Fruit fly (Drosophila melanogaster): ENCODE measurements around the gene beta4GalT7.

Gene beta4GalT7

dm6 chr3R:25024895-25025557 lies 2.0 kb downstream of the beta4GalT7 start, which contains the start of the genes EMC6 and Hr96:
Gene EMC6 (minus strand): TSS chr3R:25025017.
Gene Hr96 (plus strand): TSS chr3R:25025235.
- TF ChIP-seq CTCF (optimal IDR thresholded peaks at IDR 0.05) (no peak), CG8478 (optimal IDR thresholded peaks at IDR 0.05) (no peak)

- TF ChIP-seq CTCF (optimal IDR thresholded peaks at IDR 0.05), result no peak
- TF ChIP-seq CG8478 (optimal IDR thresholded peaks at IDR 0.05), result no peak
These were observed 4.5 kb downstream of the beta4GalT7 start for dm6 chr3R:25027281-25028219.

dm6 chr3R:25032686-25033085 lies 9.6 kb downstream of the beta4GalT7 start:
- TF ChIP-seq CTCF (optimal IDR thresholded peaks at IDR 0.05), result no peak
- no peak for TF ChIP-seq CG8478 (optimal IDR thresholded peaks at IDR 0.05)

dm6 chr3R:25033142-25033586 lies 10.1 kb downstream of the beta4GalT7 start, which contains the start of gene Smg6:
Gene Smg6 (minus strand): TSS chr3R:25033465.
- TF ChIP-seq CG8478 (optimal IDR thresholded peaks at IDR 0.05), result no peak
- TF ChIP-seq CTCF (optimal IDR thresholded peaks at IDR 0.05), result peak in 1 of 2 experiments; percentile 18

dm6 chr3R:25036644-25037043 lies 13.6 kb downstream of the beta4GalT7 start, which contains the start of gene CG31115:
Gene CG31115 (plus strand): TSS chr3R:25036944.
- TF ChIP-seq CG8478 (optimal IDR thresholded peaks at IDR 0.05) (no peak), CTCF (optimal IDR thresholded peaks at IDR 0.05) (no peak)

- TF ChIP-seq CTCF (optimal IDR thresholded peaks at IDR 0.05) (no peak), CG8478 (optimal IDR thresholded peaks at IDR 0.05) (no peak)
These were observed 16.0 kb downstream of the beta4GalT7 start, which contains the start of the genes Ythdf and bai for dm6 chr3R:25039028-25039476. Gene Ythdf (minus strand): TSS chr3R:25039249. Gene bai (plus strand): TSS chr3R:25039374.

dm6 chr3R:25044816-25045551 lies 21.9 kb downstream of the beta4GalT7 start, which contains the start of gene 5PtaseI:
Gene 5PtaseI (minus strand): TSS chr3R:25045151.
- TF ChIP-seq CG8478 (optimal IDR thresholded peaks at IDR 0.05), result no peak
- no peak for TF ChIP-seq CTCF (optimal IDR thresholded peaks at IDR 0.05)

- TF ChIP-seq CG8478 (optimal IDR thresholded peaks at IDR 0.05) (no peak), CTCF (optimal IDR thresholded peaks at IDR 0.05) (no peak)
These were observed 23.0 kb downstream of the beta4GalT7 start, which contains the start of gene CG11786 for dm6 chr3R:25046023-25046422. Gene CG11786 (plus strand): TSS chr3R:25046323.

dm6 chr3R:25047504-25047903 lies 24.4 kb downstream of the beta4GalT7 start, which contains the start of gene CG11790:
Gene CG11790 (plus strand): TSS chr3R:25047706.
- TF ChIP-seq CTCF (optimal IDR thresholded peaks at IDR 0.05), result no peak
- TF ChIP-seq CG8478 (optimal IDR thresholded peaks at IDR 0.05), result no peak

dm6 chr3R:25049383-25049741 lies 26.3 kb downstream of the beta4GalT7 start, which contains the start of gene CG11791:
Gene CG11791 (plus strand): TSS chr3R:25049616.
- TF ChIP-seq CG8478 (optimal IDR thresholded peaks at IDR 0.05), result no peak
- TF ChIP-seq CTCF (optimal IDR thresholded peaks at IDR 0.05), result no peak

dm6 chr3R:25049742-25050517 lies 26.9 kb downstream of the beta4GalT7 start:
- no peak for TF ChIP-seq CG8478 (optimal IDR thresholded peaks at IDR 0.05)
- no peak for TF ChIP-seq CTCF (optimal IDR thresholded peaks at IDR 0.05)

dm6 chr3R:25050649-25051048 lies 27.6 kb downstream of the beta4GalT7 start:
- TF ChIP-seq CTCF (optimal IDR thresholded peaks at IDR 0.05) (no peak), CG8478 (optimal IDR thresholded peaks at IDR 0.05) (no peak)

- TF ChIP-seq CTCF (optimal IDR thresholded peaks at IDR 0.05), result no peak
- no peak for TF ChIP-seq CG8478 (optimal IDR thresholded peaks at IDR 0.05)
These were observed 28.5 kb downstream of the beta4GalT7 start for dm6 chr3R:25051441-25052097.

Data from S2 (cell line).